Fruit fly (Drosophila melanogaster): Measurements from ENCODE around the gene CG6661.

Gene CG6661

dm6 chr3L:14036867-14037313 lies 2.3 kb downstream of the CG6661 start, which contains the start of gene Hsp110:
Gene Hsp110, plus strand, starts transcription at chr3L:14037019.
- TF ChIP-seq ken (GFP tag; IDR thresholded peaks at IDR 0.05) = no peak
- TF ChIP-seq Dip3 (GFP tag; optimal IDR thresholded peaks at IDR 0.05) = peak; percentile 99
- peak; percentile 57 for TF ChIP-seq CG17186 (GFP tag; optimal IDR thresholded peaks at IDR 0.05)
- peak; percentile 89 for TF ChIP-seq Med (GFP tag)
- TF ChIP-seq CG13894 (tag; optimal IDR thresholded peaks at IDR 0.05) = peak; percentile 42
- no peak for TF ChIP-seq twi (tag; optimal IDR thresholded peaks at IDR 0.05)
- TF ChIP-seq CG30403 (GFP tag; optimal IDR thresholded peaks at IDR 0.05) = peak; percentile 11
- peak; percentile 99 for TF ChIP-seq ato (GFP tag; IDR thresholded peaks at IDR 0.05; ENCODE audit: partially characterized antibody)
- TF ChIP-seq jigr1 (GFP tag; IDR thresholded peaks at IDR 0.05) = no peak
- TF ChIP-seq oc (tag; optimal IDR thresholded peaks at IDR 0.05) = peak; percentile 3
- TF ChIP-seq Bgb (GFP tag; IDR thresholded peaks at IDR 0.05; ENCODE audit: partially characterized antibody) = peak; percentile 100
- no peak for TF ChIP-seq CG12769 (tag; optimal IDR thresholded peaks at IDR 0.05)
- TF ChIP-seq NFAT (GFP tag; IDR thresholded peaks at IDR 0.05) = peak; percentile 81
- TF ChIP-seq bab2 (GFP tag; optimal IDR thresholded peaks at IDR 0.05) = no peak
- peak; percentile 98 for TF ChIP-seq CG7963 (GFP tag; IDR thresholded peaks at IDR 0.05; ENCODE audit: partially characterized antibody)
- peak; percentile 29 for TF ChIP-seq CG10543 (GFP tag; optimal IDR thresholded peaks at IDR 0.05)
- TF ChIP-seq CG34422 (GFP tag; IDR thresholded peaks at IDR 0.05) = peak; percentile 83; the same call in 1 of the 3 replicates
- TF ChIP-seq tx (GFP tag; optimal IDR thresholded peaks at IDR 0.05) = no peak
- TF ChIP-seq CHES-1-like (GFP tag; optimal IDR thresholded peaks at IDR 0.05) = peak; percentile 74
- peak; percentile 10 for TF ChIP-seq Fer3 (tag; optimal IDR thresholded peaks at IDR 0.05)
- TF ChIP-seq NC2β (GFP tag; optimal IDR thresholded peaks at IDR 0.05) = peak; percentile 7
- TF ChIP-seq Elba2 (GFP tag; optimal IDR thresholded peaks at IDR 0.05) = peak; percentile 81
- 0 out of 2 replicates have a peak, but pooled peaks have one; percentile 14 for TF ChIP-seq Adf1 (GFP tag; IDR thresholded peaks at IDR 0.05)
- no peak for TF ChIP-seq kay (GFP tag; optimal IDR thresholded peaks at IDR 0.05)
- no peak for TF ChIP-seq cad (GFP tag; optimal IDR thresholded peaks at IDR 0.05)
- peak; percentile 29 for TF ChIP-seq zen (tag; optimal IDR thresholded peaks at IDR 0.05)
- TF ChIP-seq so (GFP tag; IDR thresholded peaks at IDR 0.05) = no peak
- peak; percentile 25 for TF ChIP-seq CG10979 (tag; optimal IDR thresholded peaks at IDR 0.05)
- peak; percentile 67 for TF ChIP-seq HmgZ (tag; optimal IDR thresholded peaks at IDR 0.05)
- TF ChIP-seq CG10267 (tag; optimal IDR thresholded peaks at IDR 0.05) = peak; percentile 67
- peak; percentile 37; the same call in 1 of the 2 replicates for TF ChIP-seq sob (GFP tag; IDR thresholded peaks at IDR 0.05)
- TF ChIP-seq B-H2 (GFP tag; optimal IDR thresholded peaks at IDR 0.05) = peak; percentile 45
- TF ChIP-seq GATAe (GFP tag; conservative IDR thresholded peaks at IDR 0.05) = peak; percentile 52; the same call in 1 of the 2 replicates
- TF ChIP-seq zfh2 (GFP tag; optimal IDR thresholded peaks at IDR 0.05) = peak; percentile 33
- peak in 1 of 2 experiments; percentile 42 for TF ChIP-seq Pdp1 (GFP tag; optimal IDR thresholded peaks at IDR 0.05)
- TF ChIP-seq gsb-n (tag; optimal IDR thresholded peaks at IDR 0.05) = peak; percentile 47
- peak; percentile 23 for TF ChIP-seq CrebB (tag; optimal IDR thresholded peaks at IDR 0.05)
- peak; percentile 27 for TF ChIP-seq CG15601 (tag; optimal IDR thresholded peaks at IDR 0.05)
- TF ChIP-seq CG16813 (GFP tag; IDR thresholded peaks at IDR 0.05; ENCODE audit: partially characterized antibody) = peak; percentile 99
- peak; percentile 62 for TF ChIP-seq Myb (GFP tag; optimal IDR thresholded peaks at IDR 0.05)
- no peak for TF ChIP-seq CG10274 (GFP tag; optimal IDR thresholded peaks at IDR 0.05)
- TF ChIP-seq corto (GFP tag; optimal IDR thresholded peaks at IDR 0.05) = peak; percentile 23
- TF ChIP-seq Nf-YC (tag; optimal IDR thresholded peaks at IDR 0.05) = peak; percentile 32
- no peak for TF ChIP-seq CG4360 (GFP tag; IDR thresholded peaks at IDR 0.05)
- TF ChIP-seq Eip74EF (GFP tag; optimal IDR thresholded peaks at IDR 0.05) = peak in 1 of 2 experiments; percentile 17
- no peak for TF ChIP-seq Hmr (GFP tag; optimal IDR thresholded peaks at IDR 0.05)
- no peak for TF ChIP-seq CG8478 (optimal IDR thresholded peaks at IDR 0.05)
- peak; percentile 7 for TF ChIP-seq unpg (GFP tag; optimal IDR thresholded peaks at IDR 0.05)
- TF ChIP-seq chn (GFP tag; optimal IDR thresholded peaks at IDR 0.05) = peak; percentile 45
- TF ChIP-seq CG3995 (GFP tag; optimal IDR thresholded peaks at IDR 0.05) = peak; percentile 3
